Fruit fly (Drosophila melanogaster) whole organism, pupa: ENCODE data around the gene sim.

Source experiments
- CG10348 ChIP-seq: fragments of 200-800 bp; sonication (Bioruptor generic); IDR thresholded peaks from 2 replicates; pipeline ENCODE4 v1.3.6; 2022; ENCODE audit warnings: missing biosample characterization, missing genetic modification characterization
- CG12605 ChIP-seq: fragments of 200-800 bp; sonication (Bioruptor generic); IDR thresholded peaks from 2 replicates; pipeline ENCODE4 v1.3.6; 2022; ENCODE audit warnings: missing biosample characterization, missing genetic modification characterization
- CG13204 ChIP-seq: fragments of 200-800 bp; sonication (Bioruptor generic); optimal IDR thresholded peaks from 2 replicates; lab custom pipeline; 2018; ENCODE audit warnings: missing biosample characterization, mild to moderate bottlenecking, missing genetic modification characterization, moderate library complexity
- CG14655 ChIP-seq: fragments of 200-800 bp; sonication (Bioruptor generic); optimal IDR thresholded peaks from 3 replicates; lab custom pipeline; 2017; ENCODE audit warnings: mild to moderate bottlenecking, missing biosample characterization, missing genetic modification reagents, missing genetic modification characterization
- CG15710 ChIP-seq: fragments of 200-800 bp; sonication (Bioruptor generic); optimal IDR thresholded peaks from 2 replicates; lab custom pipeline; 2018; ENCODE audit warnings: missing biosample characterization, mild to moderate bottlenecking, missing genetic modification characterization, moderate library complexity
- CG17806 ChIP-seq: fragments of 200-800 bp; sonication (Bioruptor generic); optimal IDR thresholded peaks from 2 replicates; lab custom pipeline; 2018; ENCODE audit warnings: missing biosample characterization, mild to moderate bottlenecking, missing genetic modification characterization, moderate library complexity
- CG32121 ChIP-seq: fragments of 200-800 bp; sonication (Bioruptor generic); IDR thresholded peaks from 2 replicates; pipeline ENCODE4 v1.3.6; 2022; ENCODE audit warnings: missing biosample characterization, missing genetic modification characterization
- CG34367 ChIP-seq: fragments of 200-800 bp; sonication (Bioruptor generic); optimal IDR thresholded peaks from 2 replicates; lab custom pipeline; 2018; ENCODE audit warnings: missing biosample characterization, mild to moderate bottlenecking, missing genetic modification characterization
- CG4496 ChIP-seq: fragments of 200-800 bp; sonication (Bioruptor generic); IDR thresholded peaks from 3 replicates; pipeline ENCODE4 v1.3.6; 2022; ENCODE audit warnings: missing biosample characterization, missing genetic modification characterization
- CG8159 ChIP-seq: fragments of 200-800 bp; sonication (Bioruptor generic); optimal IDR thresholded peaks from 3 replicates; lab custom pipeline; 2018; ENCODE audit warnings: missing biosample characterization, mild to moderate bottlenecking, missing genetic modification characterization, moderate library complexity
- CG8301 ChIP-seq: fragments of 200-800 bp; sonication (Bioruptor generic); optimal IDR thresholded peaks from 2 replicates; lab custom pipeline; 2018; ENCODE audit warnings: missing biosample characterization, mild to moderate bottlenecking, missing genetic modification characterization
- CG9948 ChIP-seq: fragments of 200-800 bp; sonication (Bioruptor generic); optimal IDR thresholded peaks from 2 replicates; lab custom pipeline; 2018; ENCODE audit warnings: missing biosample characterization, mild to moderate bottlenecking, missing genetic modification characterization, moderate library complexity
- D1 ChIP-seq: fragments of 200-800 bp; sonication (Bioruptor generic); optimal IDR thresholded peaks from 2 replicates; lab custom pipeline; 2018; ENCODE audit warnings: missing biosample characterization, mild to moderate bottlenecking, missing genetic modification characterization, moderate library complexity
- EcR ChIP-seq: fragments of 200-800 bp; sonication (Bioruptor generic); optimal IDR thresholded peaks from 3 replicates; lab custom pipeline; 2019; ENCODE audit warnings: missing biosample characterization, missing genetic modification characterization, mild to moderate bottlenecking, moderate library complexity, missing genetic modification reagents
- Ets98B ChIP-seq: fragments of 200-800 bp; sonication (Bioruptor generic); IDR thresholded peaks from 2 replicates; pipeline ENCODE4 v1.3.6; 2022; ENCODE audit warnings: missing biosample characterization, missing genetic modification characterization
- Pif1A ChIP-seq: fragments of 200-800 bp; sonication (Bioruptor generic); optimal IDR thresholded peaks from 3 replicates; lab custom pipeline; 2016; ENCODE audit warnings: missing biosample characterization, missing genetic modification characterization
- Pif1B ChIP-seq: fragments of 200-800 bp; sonication (Bioruptor generic); optimal IDR thresholded peaks from 3 replicates; lab custom pipeline; 2016; ENCODE audit warnings: missing biosample characterization, missing genetic modification characterization
- Snoo ChIP-seq: fragments of 200-800 bp; sonication (Bioruptor generic); optimal IDR thresholded peaks from 3 replicates; lab custom pipeline; 2017; ENCODE audit warnings: missing biosample characterization, mild to moderate bottlenecking, missing genetic modification characterization, inconsistent platforms
- fd96Ca ChIP-seq: fragments of 200-800 bp; sonication (Bioruptor generic); IDR thresholded peaks from 3 replicates; pipeline ENCODE4 v1.3.6; 2022; ENCODE audit warnings: missing biosample characterization, missing genetic modification characterization
- gl ChIP-seq: fragments of 200-800 bp; sonication (Bioruptor generic); optimal IDR thresholded peaks from 2 replicates; lab custom pipeline; 2018; ENCODE audit warnings: missing biosample characterization, mild to moderate bottlenecking, missing genetic modification characterization
- rn ChIP-seq: fragments of 200-800 bp; sonication (Bioruptor generic); IDR thresholded peaks from 2 replicates; pipeline ENCODE4 v1.3.6; 2022; ENCODE audit warnings: missing biosample characterization, missing genetic modification characterization

The sim gene

DNA sequence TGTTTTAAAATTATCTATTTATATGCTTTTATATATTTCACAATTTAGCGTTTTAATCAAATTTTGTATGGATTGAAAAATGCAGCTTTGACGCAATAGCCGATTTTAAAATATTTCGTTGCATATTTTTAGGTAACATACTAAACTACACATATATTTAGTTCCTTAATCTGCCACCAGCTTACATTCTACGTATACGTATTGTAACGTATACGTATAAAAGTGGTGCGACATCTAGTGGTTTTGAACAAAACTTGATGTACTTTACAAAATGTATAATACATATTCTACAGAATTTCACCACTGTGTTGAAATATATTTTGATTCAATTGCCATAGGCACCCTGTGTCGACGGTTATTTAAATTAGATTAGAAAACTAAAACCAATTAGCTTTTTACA is 20.7 kb downstream of the sim start:
- TF ChIP-seq CG13204 (GFP tag; lab: Kevin White, UChicago) (no peak), CG32121 (GFP tag; lab: Robert Waterston, UW) (no peak), CG34367 (tag; lab: Kevin White, UChicago) (no peak), D1 (no peak)

DNA sequence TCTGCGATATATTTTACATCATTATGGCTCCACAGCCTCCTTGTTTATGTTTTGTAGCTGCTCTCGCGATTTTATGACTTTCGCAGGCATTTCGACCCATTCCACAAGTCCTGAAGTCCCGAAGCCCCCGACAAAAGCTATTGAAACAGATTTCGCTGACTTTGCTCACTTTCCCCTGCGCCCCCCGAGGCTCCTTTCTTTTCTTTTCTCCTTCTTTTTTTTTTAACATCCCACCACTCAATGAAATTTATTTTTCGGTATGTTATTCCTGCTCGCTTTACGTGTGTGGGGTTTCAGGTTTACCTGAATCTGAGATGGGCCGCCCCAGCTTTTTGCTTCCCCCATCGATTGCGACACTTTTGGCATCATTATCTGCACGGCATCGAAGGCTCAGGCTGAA is 24.8 kb downstream of the sim start:
- TF ChIP-seq CG4496 (no peak), CG12605 (GFP tag; lab: Robert Waterston, UW) (no peak), CG15710 (tag; lab: Kevin White, UChicago) (no peak), CG8301 (tag; lab: Kevin White, UChicago) (no peak), CG13204 (GFP tag; lab: Kevin White, UChicago) (no peak), Snoo (no peak), CG14655 (GFP tag; lab: Kevin White, UChicago) (no peak), CG10348 (no peak), CG32121 (GFP tag; lab: Robert Waterston, UW) (no peak), rn (GFP tag; lab: Robert Waterston, UW) (no peak), D1 (no peak), CG9948 (tag; lab: Kevin White, UChicago) (no peak), EcR (GFP tag; lab: Kevin White, UChicago) (no peak), Ets98B (GFP tag; lab: Robert Waterston, UW) (no peak), CG34367 (tag; lab: Kevin White, UChicago) (no peak), Pif1B (GFP tag; lab: Kevin White, UChicago) (no peak), Pif1A (no peak)

DNA sequence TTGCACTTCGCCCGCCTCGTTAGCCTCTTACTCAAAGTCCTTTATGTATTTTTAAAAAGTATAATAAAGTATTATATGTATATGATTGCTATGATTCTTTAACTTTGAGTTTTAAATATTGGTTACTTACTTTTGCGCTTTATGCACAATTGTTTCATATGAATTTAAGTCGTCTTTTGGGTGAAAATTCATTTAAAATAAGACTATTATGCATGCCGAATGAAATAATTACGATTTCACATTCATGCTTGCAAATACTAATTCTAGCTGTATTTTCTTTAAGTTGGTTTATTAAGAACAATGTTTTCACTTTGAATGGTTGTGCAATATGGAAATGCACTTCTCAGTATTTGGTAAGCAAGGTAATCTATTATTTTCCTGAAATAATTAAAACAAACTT is 28.4 kb downstream of the sim start, which contains the start of gene CG43063:
Gene CG43063 (plus strand): TSS at position 301 of the 400 bp plus-strand sequence.
- no peak for TF ChIP-seq EcR (GFP tag; lab: Kevin White, UChicago)
- TF ChIP-seq Pif1A: no peak
- no peak for TF ChIP-seq rn (GFP tag; lab: Robert Waterston, UW)
- TF ChIP-seq Snoo: no peak

DNA sequence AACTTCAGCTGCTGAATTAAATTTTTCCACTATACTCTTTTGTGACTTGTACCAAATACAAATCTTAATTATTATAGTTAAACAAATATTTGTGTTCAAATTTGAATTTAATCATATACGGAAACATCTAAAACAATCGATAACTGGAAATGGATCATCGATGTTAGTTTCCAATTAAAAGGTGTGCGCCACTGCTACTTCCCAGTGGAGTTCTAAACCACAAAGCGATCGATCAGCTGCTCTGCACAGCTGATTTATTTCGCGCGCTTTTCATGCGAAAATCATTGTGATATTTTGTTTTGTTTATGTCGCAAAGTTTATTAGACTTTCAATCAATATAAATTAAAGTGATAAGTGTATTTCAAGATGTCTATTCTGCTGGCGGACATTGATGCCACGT is 30.8 kb downstream of the sim start, which contains the start of gene timeout:
Gene timeout (plus strand): TSS at position 257 of the 400 bp plus-strand sequence.
- TF ChIP-seq Snoo (no peak), D1 (peak; percentile 13)
- TF ChIP-seq, all 21 proteins: peak for 1

DNA sequence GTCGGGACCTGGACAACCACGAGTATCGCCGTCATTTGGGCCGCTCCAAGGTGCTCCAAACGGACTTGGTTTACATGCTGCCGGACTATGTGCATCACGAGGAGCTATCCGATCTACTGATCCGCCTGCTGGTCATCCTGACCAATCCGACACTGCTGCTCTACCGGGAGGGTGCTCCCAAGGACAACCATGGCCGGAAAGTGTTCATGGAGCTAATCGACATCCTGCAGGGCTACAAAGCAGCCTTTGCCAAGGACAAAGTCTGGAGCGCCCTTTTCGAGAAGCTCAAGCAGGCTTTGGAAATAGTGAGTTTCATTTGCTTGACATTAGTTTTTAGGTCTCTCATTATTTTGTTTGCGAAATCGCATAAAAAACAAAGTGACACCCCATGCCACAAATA is 31.4 kb downstream of the sim start, which contains the start of gene CG34308:
Gene CG34308 (plus strand): TSS at position 301 of the 400 bp plus-strand sequence.
- no peak for TF ChIP-seq CG8159 (tag; lab: Kevin White, UChicago)
- no peak for TF ChIP-seq Pif1B (GFP tag; lab: Kevin White, UChicago)
- no peak for TF ChIP-seq CG15710 (tag; lab: Kevin White, UChicago)
- TF ChIP-seq gl: no peak
- no peak for TF ChIP-seq CG14655 (GFP tag; lab: Kevin White, UChicago)
- TF ChIP-seq rn (GFP tag; lab: Robert Waterston, UW): no peak
- TF ChIP-seq CG13204 (GFP tag; lab: Kevin White, UChicago): no peak
- TF ChIP-seq CG17806 (tag; lab: Kevin White, UChicago): no peak
- TF ChIP-seq Pif1A: no peak
- TF ChIP-seq fd96Ca (GFP tag; lab: Robert Waterston, UW): no peak

DNA sequence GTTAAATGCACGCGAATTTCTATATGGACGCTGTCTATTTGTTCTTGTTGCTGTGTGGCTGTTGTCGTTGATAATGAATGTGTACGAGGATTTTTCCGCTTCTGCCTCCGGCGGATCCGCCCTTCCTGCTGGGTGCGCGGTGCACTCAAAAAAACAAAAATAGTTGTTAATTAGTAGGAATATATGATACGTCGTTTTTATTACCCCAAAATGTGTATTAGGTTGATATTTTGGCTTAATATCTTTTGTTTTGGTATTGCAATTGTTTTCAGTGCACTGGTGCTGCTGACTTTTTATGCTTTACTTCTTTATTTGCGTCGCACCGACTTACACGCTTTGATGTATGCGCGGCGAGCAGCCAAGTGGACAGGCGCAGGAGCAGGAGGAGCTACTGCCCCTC is 34.1 kb downstream of the sim start:
- TF ChIP-seq EcR (GFP tag; lab: Kevin White, UChicago): no peak
- TF ChIP-seq CG12605 (GFP tag; lab: Robert Waterston, UW): peak; percentile 15; the same call in 1 of the 2 replicates
- TF ChIP-seq CG15710 (tag; lab: Kevin White, UChicago): peak; percentile 35
- TF ChIP-seq CG4496: peak; percentile 35; the same call in 1 of the 3 replicates
- TF ChIP-seq Pif1A: peak; percentile 16
- no peak for TF ChIP-seq Snoo
- TF ChIP-seq CG14655 (GFP tag; lab: Kevin White, UChicago): peak; percentile 22
- TF ChIP-seq CG8159 (tag; lab: Kevin White, UChicago): peak; percentile 45
- TF ChIP-seq CG32121 (GFP tag; lab: Robert Waterston, UW): no peak

DNA sequence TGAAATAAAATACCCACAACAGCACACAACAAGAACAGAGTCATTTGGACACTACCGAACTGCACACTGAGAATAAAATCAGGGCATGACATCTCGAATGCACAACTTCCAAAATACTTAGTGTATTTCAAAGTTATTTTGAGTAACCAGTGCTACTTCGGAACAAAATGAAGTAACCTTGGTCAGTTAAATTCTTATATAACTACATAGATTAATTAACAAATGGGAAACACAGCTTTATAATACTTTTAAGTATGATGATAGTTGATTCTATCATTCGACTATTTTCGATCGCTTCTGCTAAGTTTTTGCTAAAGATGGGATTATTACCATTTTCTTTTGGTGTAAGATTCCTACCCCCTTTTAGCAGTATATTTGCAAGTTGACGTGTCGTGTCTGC is 60.2 kb downstream of the sim start:
- no peak for TF ChIP-seq CG14655 (GFP tag; lab: Kevin White, UChicago)
- TF ChIP-seq CG8159 (tag; lab: Kevin White, UChicago): no peak
- TF ChIP-seq rn (GFP tag; lab: Robert Waterston, UW): no peak
- TF ChIP-seq CG15710 (tag; lab: Kevin White, UChicago): no peak
- no peak for TF ChIP-seq CG10348
- no peak for TF ChIP-seq CG9948 (tag; lab: Kevin White, UChicago)
- no peak for TF ChIP-seq CG4496
- no peak for TF ChIP-seq EcR (GFP tag; lab: Kevin White, UChicago)
- no peak for TF ChIP-seq CG17806 (tag; lab: Kevin White, UChicago)
- no peak for TF ChIP-seq CG13204 (GFP tag; lab: Kevin White, UChicago)
- no peak for TF ChIP-seq CG12605 (GFP tag; lab: Robert Waterston, UW)
- TF ChIP-seq Ets98B (GFP tag; lab: Robert Waterston, UW): no peak
- no peak for TF ChIP-seq CG32121 (GFP tag; lab: Robert Waterston, UW)
- TF ChIP-seq gl: no peak
- no peak for TF ChIP-seq fd96Ca (GFP tag; lab: Robert Waterston, UW)
- TF ChIP-seq D1: no peak
- no peak for TF ChIP-seq Pif1B (GFP tag; lab: Kevin White, UChicago)
